Fruit fly (Drosophila melanogaster) whole organism: ENCODE data around the gene Send1.

Experiments used
- EcR ChIP-seq, 2 experiments: fragments of >200 bp; optimal IDR thresholded peaks; 2 replicates each; lab custom pipeline; 2017; ENCODE audit warnings: missing biosample characterization in 2 of 2, missing genetic modification characterization in 2 of 2, missing genetic modification reagents in 2 of 2
- usp ChIP-seq: fragments of >200 bp; optimal IDR thresholded peaks from 2 replicates; lab custom pipeline; 2017; ENCODE audit warnings: missing biosample characterization, missing genetic modification characterization, mixed read lengths

DNA sequence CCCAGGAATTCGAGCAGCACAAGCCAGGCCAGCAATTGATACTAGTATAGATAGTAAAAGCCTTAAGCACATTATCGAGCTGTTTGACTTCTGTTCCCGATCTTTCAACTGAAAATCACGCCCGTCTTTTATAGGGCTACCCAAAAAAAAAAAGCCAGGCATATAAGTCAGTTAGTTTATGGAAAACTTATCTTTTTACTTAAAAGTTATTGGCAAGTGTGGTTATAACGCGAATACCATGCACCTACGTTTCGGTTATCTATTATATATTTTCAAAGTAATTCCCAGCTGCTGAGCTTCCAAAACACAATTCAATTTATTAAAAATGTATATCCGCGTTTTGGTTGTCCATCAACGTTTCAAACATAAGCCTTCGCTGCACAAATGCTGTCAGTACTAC, 31.9 kb upstream of the Send1 start, which contains the start of gene CG31681:
- no peak for TF ChIP-seq usp
- no peak for TF ChIP-seq EcR (GFP tag; optimal IDR thresholded peaks at IDR 0.05; lab: Kevin White, UChicago)
